Fruit fly (Drosophila melanogaster) whole organism, embryonic: ENCODE measurements around the gene CG11726.

ENCODE experiments used
- CG10431 ChIP-seq: fragments of 200-800 bp; sonication (Bioruptor generic); optimal IDR thresholded peaks from 3 replicates; lab custom pipeline; 2018; ENCODE audit warnings: missing biosample characterization, mild to moderate bottlenecking, missing genetic modification characterization
- CG11695 ChIP-seq: fragments of 200-800 bp; sonication (Bioruptor generic); IDR thresholded peaks from 3 replicates; pipeline ENCODE4 v1.3.6; 2022; ENCODE audit warnings: missing biosample characterization, missing genetic modification characterization
- CG12104 ChIP-seq: fragments of 200-800 bp; sonication (Bioruptor generic); optimal IDR thresholded peaks from 3 replicates; lab custom pipeline; 2016; ENCODE audit warnings: missing biosample characterization, missing genetic modification characterization
- CG6854 ChIP-seq: fragments of 200-800 bp; sonication (Bioruptor generic); optimal IDR thresholded peaks from 3 replicates; lab custom pipeline; 2017; ENCODE audit warnings: missing biosample characterization, mild to moderate bottlenecking, missing genetic modification characterization
- CG9817 ChIP-seq: fragments of 200-800 bp; sonication (Bioruptor generic); optimal IDR thresholded peaks from 2 replicates; lab custom pipeline; 2018; ENCODE audit warnings: missing biosample characterization, mild to moderate bottlenecking, missing genetic modification characterization, moderate library complexity
- CG9932 ChIP-seq: fragments of 200-800 bp; sonication (Bioruptor generic); IDR thresholded peaks from 2 replicates; pipeline ENCODE4 v1.3.6; 2022; ENCODE audit warnings: missing biosample characterization, missing genetic modification characterization
- Dek ChIP-seq: fragments of 200-800 bp; sonication (Bioruptor generic); optimal IDR thresholded peaks from 3 replicates; lab custom pipeline; 2019; ENCODE audit warnings: missing biosample characterization, mild to moderate bottlenecking, missing genetic modification characterization, moderate library complexity
- Lim3 ChIP-seq: fragments of 200-800 bp; sonication (Bioruptor generic); IDR thresholded peaks from 2 replicates; pipeline ENCODE4 v1.3.6; 2022; ENCODE audit warnings: missing biosample characterization, missing genetic modification characterization
- Sry-β ChIP-seq: fragments of 200-800 bp; sonication (Bioruptor generic); optimal IDR thresholded peaks from 2 replicates; lab custom pipeline; 2018; ENCODE audit warnings: missing biosample characterization, mild to moderate bottlenecking, missing genetic modification characterization, moderate library complexity
- Usf ChIP-seq: fragments of 200-800 bp; sonication (Bioruptor generic); optimal IDR thresholded peaks from 2 replicates; lab custom pipeline; 2017; ENCODE audit warnings: missing genotype, missing biosample characterization, missing genetic modification characterization
- sens-2 ChIP-seq: fragments of 200-800 bp; sonication (Bioruptor generic); IDR thresholded peaks from 2 replicates; pipeline ENCODE4 v1.3.6; 2022; ENCODE audit warnings: missing biosample characterization, missing genetic modification characterization
- zfh2 ChIP-seq: fragments of 200-800 bp; sonication (Bioruptor generic); optimal IDR thresholded peaks from 2 replicates; lab custom pipeline; 2016; ENCODE audit warnings: missing biosample characterization, missing genetic modification characterization

dm6 chr3L:11380439-11380783, 14.1 kb upstream of the CG11726 start:
- TF ChIP-seq CG12104 (GFP tag; lab: Kevin White, UChicago) (no peak), Sry-β (GFP tag; lab: Kevin White, UChicago) (no peak), zfh2 (GFP tag; lab: Kevin White, UChicago) (no peak), Usf (GFP tag; lab: Kevin White, UChicago) (no peak), sens-2 (GFP tag; lab: Robert Waterston, UW) (0 out of 2 replicates have a peak, but pooled peaks have one; percentile 2), CG6854 (GFP tag; lab: Kevin White, UChicago) (no peak), Lim3 (GFP tag; lab: Robert Waterston, UW) (no peak), CG10431 (GFP tag; lab: Kevin White, UChicago) (no peak), CG9817 (tag; lab: Kevin White, UChicago) (no peak), CG9932 (GFP tag; lab: Robert Waterston, UW) (no peak), CG11695 (GFP tag; lab: Robert Waterston, UW) (no peak), Dek (tag; lab: Kevin White, UChicago) (no peak)
